Worm (Caenorhabditis elegans) whole organism, early embryonic: ENCODE measurements around the gene glrx-22.

Experiments used
- aly-1 ChIP-seq: sonication (generic microtip); optimal IDR thresholded peaks from 2 replicates; lab custom pipeline; 2016; ENCODE audit warnings: missing genetic modification characterization, missing compliant biosample characterization
- ama-1 ChIP-seq: fragments of 150-350 bp; optimal IDR thresholded peaks from 2 replicates; lab custom pipeline; 2014
- ceh-36 ChIP-seq: sonication (generic microtip); optimal IDR thresholded peaks from 2 replicates; lab custom pipeline; 2016; ENCODE audit warnings: missing genetic modification characterization, inconsistent platforms, missing compliant biosample characterization
- hmbx-1 ChIP-seq: sonication (generic microtip); optimal IDR thresholded peaks from 2 replicates; lab custom pipeline; 2016; ENCODE audit warnings: mild to moderate bottlenecking, missing genetic modification characterization, missing compliant biosample characterization
- hnd-1 ChIP-seq: sonication (generic microtip); optimal IDR thresholded peaks from 2 replicates; lab custom pipeline; 2016; ENCODE audit warnings: missing genetic modification characterization, missing compliant biosample characterization
- scrt-1 ChIP-seq: fragments of 200-800 bp; sonication (Bioruptor generic); IDR thresholded peaks from 2 replicates; pipeline ENCODE4 v1.3.6; 2022; ENCODE audit warnings: missing genetic modification characterization, missing compliant biosample characterization
- tbx-11 ChIP-seq: fragments of 200-800 bp; sonication (Bioruptor generic); IDR thresholded peaks from 2 replicates; pipeline ENCODE4 v1.3.6; 2022; ENCODE audit warnings: missing genetic modification characterization, missing compliant biosample characterization
- tbx-37 ChIP-seq: fragments of 200-800 bp; sonication (Bioruptor generic); conservative IDR thresholded peaks from 2 replicates; pipeline ENCODE4 v1.3.6; 2022; ENCODE audit warnings: missing genetic modification reagents, missing genetic modification characterization, missing compliant biosample characterization

ce11 chrIV:8188421-8189112, 12.5 kb downstream of the glrx-22 start:
- no peak for TF ChIP-seq tbx-11 (GFP tag; lab: Robert Waterston, UW)
- TF ChIP-seq hnd-1 (tag; lab: Kevin White, UChicago), result no peak
- no peak for TF ChIP-seq hmbx-1 (tag; lab: Kevin White, UChicago)
- TF ChIP-seq ama-1, result no peak
- no peak for TF ChIP-seq aly-1
- TF ChIP-seq ceh-36 (tag; lab: Kevin White, UChicago), result no peak
- no peak for TF ChIP-seq scrt-1 (GFP tag; lab: Robert Waterston, UW)
- no peak for TF ChIP-seq tbx-37 (GFP tag; lab: Robert Waterston, UW)
